Worm (Caenorhabditis elegans) whole organism, early embryonic: ENCODE data around the gene F09E5.8.

ENCODE experiments used
- F13C5.2 ChIP-seq: sonication (generic microtip); optimal IDR thresholded peaks from 2 replicates; lab custom pipeline; 2017; ENCODE audit warnings: mild to moderate bottlenecking, missing genetic modification characterization, inconsistent platforms, missing compliant biosample characterization
- ama-1 ChIP-seq: fragments of 150-350 bp; optimal IDR thresholded peaks from 2 replicates; lab custom pipeline; 2014
- ceh-13 ChIP-seq: fragments of 200-800 bp; sonication (Bioruptor generic); optimal IDR thresholded peaks from 2 replicates; lab custom pipeline; 2018; ENCODE audit warnings: mild to moderate bottlenecking, missing genetic modification characterization, missing compliant biosample characterization
- ceh-36 ChIP-seq: sonication (generic microtip); optimal IDR thresholded peaks from 2 replicates; lab custom pipeline; 2016; ENCODE audit warnings: missing genetic modification characterization, inconsistent platforms, missing compliant biosample characterization
- ets-7 ChIP-seq: sonication (generic microtip); optimal IDR thresholded peaks from 2 replicates; lab custom pipeline; 2016; ENCODE audit warnings: missing genotype, missing genetic modification characterization, missing compliant biosample characterization
- flt-1 ChIP-seq: fragments of 200-800 bp; sonication (Bioruptor generic); IDR thresholded peaks from 2 replicates; pipeline ENCODE4 v1.3.6; 2022; ENCODE audit warnings: missing genetic modification characterization, missing compliant biosample characterization
- hnd-1 ChIP-seq: sonication (generic microtip); optimal IDR thresholded peaks from 2 replicates; lab custom pipeline; 2016; ENCODE audit warnings: missing genetic modification characterization, missing compliant biosample characterization
- sea-1 ChIP-seq: fragments of 200-800 bp; sonication (Bioruptor generic); conservative IDR thresholded peaks from 2 replicates; pipeline ENCODE4 v1.3.6; 2022; ENCODE audit warnings: missing genetic modification characterization, missing compliant biosample characterization
- tra-4 ChIP-seq: sonication (generic microtip); optimal IDR thresholded peaks from 2 replicates; lab custom pipeline; 2017; ENCODE audit warnings: missing genetic modification characterization, missing compliant biosample characterization

- TF ChIP-seq tra-4 (tag; lab: Kevin White, UChicago), result no peak
- TF ChIP-seq ama-1 (lab: Kevin White, UChicago), result no peak
- TF ChIP-seq F13C5.2 (tag; lab: Kevin White, UChicago), result no peak
- TF ChIP-seq flt-1, result no peak
- TF ChIP-seq ceh-36 (tag; lab: Kevin White, UChicago), result no peak
- no peak for TF ChIP-seq hnd-1 (tag; lab: Kevin White, UChicago)
- TF ChIP-seq ceh-13, result no peak
- no peak for TF ChIP-seq sea-1 (GFP tag; lab: Robert Waterston, UW)
- no peak for TF ChIP-seq ets-7 (tag; lab: Kevin White, UChicago)
These were observed 43.3 kb upstream of the F09E5.8 start for ce11 chrII:5307203-5307602.
